Fruit fly (Drosophila melanogaster) whole organism, wandering third instar larva: ENCODE data around the gene ND-B14.5A.

Experiments used
- Mio ChIP-seq: sonication (Bioruptor generic); optimal IDR thresholded peaks from 2 replicates; lab custom pipeline; 2016; ENCODE audit warnings: missing biosample characterization, missing genetic modification characterization
- brk ChIP-seq: fragments of 200-800 bp; sonication (Bioruptor generic); optimal IDR thresholded peaks from 2 replicates; lab custom pipeline; 2016; ENCODE audit warnings: missing biosample characterization, mild to moderate bottlenecking, missing genetic modification characterization
- dmrt93B ChIP-seq: fragments of 200-800 bp; sonication (Bioruptor generic); optimal IDR thresholded peaks from 2 replicates; lab custom pipeline; 2018; ENCODE audit warnings: missing biosample characterization, mild to moderate bottlenecking, missing genetic modification characterization
- fru ChIP-seq: fragments of 200-800 bp; sonication (Bioruptor generic); optimal IDR thresholded peaks from 3 replicates; lab custom pipeline; 2016; ENCODE audit warnings: missing biosample characterization, mild to moderate bottlenecking, missing genetic modification characterization
- h ChIP-seq: fragments of 200-800 bp; sonication (Bioruptor generic); optimal IDR thresholded peaks from 3 replicates; lab custom pipeline; 2016; ENCODE audit warnings: missing biosample characterization, mild to moderate bottlenecking, missing genetic modification characterization
- sv ChIP-seq: fragments of 200-800 bp; sonication (Bioruptor generic); optimal IDR thresholded peaks from 3 replicates; lab custom pipeline; 2016; ENCODE audit warnings: missing biosample characterization, missing genetic modification characterization
- usp ChIP-seq: fragments of >200 bp; optimal IDR thresholded peaks from 2 replicates; lab custom pipeline; 2017; ENCODE audit warnings: missing biosample characterization, missing genetic modification characterization

DNA sequence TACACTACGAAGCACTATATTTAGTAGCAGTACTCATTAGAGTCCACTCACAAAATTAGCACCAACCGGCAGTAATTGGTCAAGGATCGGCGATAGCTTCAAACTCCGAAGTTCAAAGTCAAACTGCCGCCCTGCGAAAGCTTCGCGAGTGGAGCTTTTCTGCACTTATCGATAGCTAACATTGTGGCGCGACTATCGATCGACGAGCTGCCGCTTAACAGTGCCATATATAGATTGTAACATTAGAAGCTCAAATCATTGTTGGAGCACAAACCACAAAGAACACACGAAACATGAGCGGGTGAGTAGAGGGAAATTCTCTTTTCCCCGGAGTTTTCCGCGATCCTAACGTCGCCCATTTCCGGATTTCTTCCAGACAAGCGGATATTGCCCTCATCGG lies 27.2 kb upstream of the ND-B14.5A start, which contains the start of gene Pgd:
- no peak for TF ChIP-seq usp
- TF ChIP-seq fru (GFP tag; lab: Kevin White, UChicago), result no peak
- TF ChIP-seq sv, result no peak
- no peak for TF ChIP-seq brk (GFP tag; lab: Kevin White, UChicago)
- TF ChIP-seq dmrt93B (GFP tag; lab: Kevin White, UChicago), result no peak
- TF ChIP-seq h (GFP tag; lab: Kevin White, UChicago), result no peak
- no peak for TF ChIP-seq Mio
